Worm (Caenorhabditis elegans) whole organism, mixed stage, embryonic: Measurements from ENCODE around the gene spv-1.

ENCODE experiments used
- M03D4.4 ChIP-seq: sonication (generic microtip); optimal IDR thresholded peaks from 2 replicates; lab custom pipeline; 2017; ENCODE audit warnings: mild to moderate bottlenecking, missing genetic modification characterization, missing compliant biosample characterization
- blmp-1 ChIP-seq: fragments of 150-350 bp; optimal IDR thresholded peaks from 2 replicates; lab custom pipeline; 2014; ENCODE audit warnings: missing biosample characterization, missing genetic modification characterization
- cnd-1 ChIP-seq: fragments of 200-800 bp; sonication (Bioruptor generic); optimal IDR thresholded peaks from 2 replicates; lab custom pipeline; 2018; ENCODE audit warnings: mild to moderate bottlenecking, missing genetic modification characterization, missing compliant biosample characterization
- mab-5 ChIP-seq: fragments of 150-350 bp; optimal IDR thresholded peaks from 2 replicates; lab custom pipeline; 2014; ENCODE audit warnings: missing biosample characterization, missing genetic modification characterization
- mep-1 ChIP-seq: fragments of 150-350 bp; optimal IDR thresholded peaks from 2 replicates; lab custom pipeline; 2017; ENCODE audit warnings: missing biosample characterization, missing genetic modification reagents, missing genetic modification characterization, inconsistent platforms
- nhr-12 ChIP-seq: fragments of 150-350 bp; optimal IDR thresholded peaks from 2 replicates; lab custom pipeline; 2014; ENCODE audit warnings: missing biosample characterization, missing genetic modification characterization
- nhr-76 ChIP-seq: sonication (generic microtip); optimal IDR thresholded peaks from 2 replicates; lab custom pipeline; 2017; ENCODE audit warnings: missing biosample characterization, missing genetic modification characterization
- pha-4 ChIP-seq: fragments of 150-350 bp; optimal IDR thresholded peaks from 2 replicates; lab custom pipeline; 2018; ENCODE audit warnings: missing biosample characterization, missing genetic modification reagents, missing genetic modification characterization
- snpc-4 ChIP-seq: fragments of 150-350 bp; optimal IDR thresholded peaks from 2 replicates; lab custom pipeline; 2014; ENCODE audit warnings: missing biosample characterization, missing genetic modification characterization
- unc-62 ChIP-seq: fragments of 150-350 bp; optimal IDR thresholded peaks from 2 replicates; lab custom pipeline; 2014; ENCODE audit warnings: missing biosample characterization, missing genetic modification reagents, missing genetic modification characterization
- ztf-11 ChIP-seq: fragments of 150-350 bp; optimal IDR thresholded peaks from 2 replicates; lab custom pipeline; 2014; ENCODE audit warnings: missing biosample characterization, missing genetic modification characterization

DNA sequence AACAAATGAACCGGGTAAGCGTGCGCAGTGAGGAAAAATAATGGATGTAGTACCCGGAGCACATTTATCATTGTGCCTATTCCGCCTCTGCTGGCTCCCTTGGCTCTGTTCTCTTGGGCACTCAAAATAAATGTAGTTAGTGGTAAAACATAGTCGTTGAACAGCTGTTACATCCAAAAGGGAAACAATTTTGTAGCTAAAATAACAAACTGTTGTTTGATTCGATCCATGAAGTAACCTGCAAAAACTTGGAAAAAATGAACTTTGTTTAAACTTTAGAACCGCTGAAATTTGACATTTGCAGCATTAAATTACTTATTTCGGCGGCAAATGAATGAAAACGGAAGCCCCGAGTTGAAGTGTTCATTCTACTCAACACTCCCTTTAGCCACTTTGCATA, 34.9 kb downstream of the spv-1 start:
- TF ChIP-seq cnd-1 (tag; lab: Kevin White, UChicago) = no peak
- TF ChIP-seq unc-62 (GFP tag; lab: Kevin White, UChicago) = no peak
- no peak for TF ChIP-seq ztf-11
- no peak for TF ChIP-seq nhr-76
- TF ChIP-seq mab-5 = no peak
- TF ChIP-seq snpc-4 = no peak
- TF ChIP-seq M03D4.4 = no peak
- TF ChIP-seq nhr-12 (tag; lab: Kevin White, UChicago) = no peak
- TF ChIP-seq mep-1 (tag; lab: Kevin White, UChicago) = no peak
- TF ChIP-seq pha-4 (tag; lab: Kevin White, UChicago) = no peak
- TF ChIP-seq blmp-1 (tag; lab: Kevin White, UChicago) = no peak
